Worm (Caenorhabditis elegans) whole organism, L4 larva: Measurements from ENCODE around the gene clc-6.
A peak's percentile ranks its signal among the peaks of the same experiment; 100 is the strongest.

ENCODE experiments used
- F10B5.3 ChIP-seq: sonication (generic microtip); optimal IDR thresholded peaks from 2 replicates; lab custom pipeline; 2016; ENCODE audit warnings: mild to moderate bottlenecking, missing genetic modification characterization, missing compliant biosample characterization
- R02D3.7 ChIP-seq: fragments of 150-350 bp; sonication (generic microtip); optimal IDR thresholded peaks from 3 replicates; lab custom pipeline; 2014; ENCODE audit warnings: missing biosample characterization, missing genetic modification characterization
- ZK546.5 ChIP-seq, 2 experiments: sonication (generic microtip); optimal IDR thresholded peaks; 2 replicates each; lab custom pipeline; 2017; ENCODE audit warnings: missing biosample characterization in 2 of 2, missing genetic modification characterization in 2 of 2
- aha-1 ChIP-seq: fragments of 150-350 bp; peaks from one replicate; lab custom pipeline; 2014; ENCODE audit warnings: missing biosample characterization, missing genetic modification characterization
- ama-1 ChIP-seq: fragments of 150-350 bp; optimal IDR thresholded peaks from 2 replicates; lab custom pipeline; 2014; ENCODE audit warnings: inconsistent platforms, mixed read lengths
- ceh-28 ChIP-seq: fragments of 150-350 bp; optimal IDR thresholded peaks from 2 replicates; lab custom pipeline; 2014; ENCODE audit warnings: missing biosample characterization, missing genetic modification reagents, missing genetic modification characterization
- ceh-32 ChIP-seq: sonication (generic microtip); optimal IDR thresholded peaks from 2 replicates; lab custom pipeline; 2016; ENCODE audit warnings: mild to moderate bottlenecking, missing genetic modification characterization, missing compliant biosample characterization; ENCODE audit not compliant: poor library complexity
- ceh-44 ChIP-seq: fragments of 200-800 bp; sonication (Bioruptor generic); IDR thresholded peaks from 2 replicates; pipeline ENCODE4 v1.3.6; 2022; ENCODE audit warnings: missing genetic modification reagents, missing genetic modification characterization, missing compliant biosample characterization
- ceh-62 ChIP-seq: sonication (generic microtip); optimal IDR thresholded peaks from 2 replicates; lab custom pipeline; 2017; ENCODE audit warnings: missing biosample characterization, missing genetic modification characterization
- cey-2 ChIP-seq: sonication (generic microtip); optimal IDR thresholded peaks from 3 replicates; lab custom pipeline; 2017; ENCODE audit warnings: missing genetic modification characterization, mild to moderate bottlenecking, missing compliant biosample characterization, antibody characterized with exemption, borderline replicate concordance; ENCODE audit not compliant: insufficient read depth
- daf-12 ChIP-seq: fragments of 150-350 bp; optimal IDR thresholded peaks from 2 replicates; lab custom pipeline; 2014; ENCODE audit warnings: missing biosample characterization, missing genetic modification reagents, missing genetic modification characterization
- dpl-1 ChIP-seq: fragments of 150-350 bp; optimal IDR thresholded peaks from 2 replicates; lab custom pipeline; 2014; ENCODE audit warnings: missing biosample characterization, missing genetic modification reagents, missing genetic modification characterization
- hlh-30 ChIP-seq: sonication (generic microtip); optimal IDR thresholded peaks from 2 replicates; lab custom pipeline; 2017; ENCODE audit warnings: antibody characterized with exemption, mild to moderate bottlenecking, missing genetic modification characterization, missing compliant biosample characterization; ENCODE audit not compliant: insufficient read depth
- lim-7 ChIP-seq: fragments of 200-800 bp; sonication (Bioruptor generic); IDR thresholded peaks from 2 replicates; pipeline ENCODE4 v1.3.6; 2022; ENCODE audit warnings: missing genetic modification characterization, missing compliant biosample characterization
- lin-15B ChIP-seq: fragments of 150-350 bp; sonication (generic microtip); optimal IDR thresholded peaks from 3 replicates; lab custom pipeline; 2014; ENCODE audit warnings: missing biosample characterization, missing genetic modification characterization
- lin-29 ChIP-seq: fragments of 200-800 bp; sonication (Bioruptor generic); IDR thresholded peaks from 2 replicates; pipeline ENCODE4 v1.3.6; 2022; ENCODE audit warnings: missing genetic modification reagents, missing genetic modification characterization, missing compliant biosample characterization
- lin-39 ChIP-seq: fragments of 150-350 bp; optimal IDR thresholded peaks from 2 replicates; lab custom pipeline; 2014; ENCODE audit warnings: missing biosample characterization, missing genetic modification reagents, missing genetic modification characterization
- lir-3 ChIP-seq: sonication (generic microtip); optimal IDR thresholded peaks from 2 replicates; lab custom pipeline; 2016; ENCODE audit warnings: mild to moderate bottlenecking, missing genetic modification characterization, missing compliant biosample characterization
- lsy-2 ChIP-seq, 2 experiments: fragments of 150-350 bp in 1 of 2; sonication (generic microtip) in 1 of 2; optimal IDR thresholded peaks; 2 replicates each; lab custom pipeline; 2014 to 2017; ENCODE audit warnings: missing biosample characterization in 2 of 2, missing genetic modification characterization in 2 of 2
- mdl-1 ChIP-seq, 2 experiments: fragments of 150-350 bp in 1 of 2; sonication (generic microtip) in 1 of 2; optimal IDR thresholded peaks; 2 replicates each; lab custom pipeline; 2014 to 2017; ENCODE audit warnings: missing biosample characterization in 2 of 2, missing genetic modification characterization in 2 of 2
- mep-1 ChIP-seq: fragments of 150-350 bp; sonication (generic microtip); optimal IDR thresholded peaks from 3 replicates; lab custom pipeline; 2014; ENCODE audit warnings: missing biosample characterization, missing genetic modification characterization
- mes-2 ChIP-seq: sonication (generic microtip); optimal IDR thresholded peaks from 2 replicates; lab custom pipeline; 2016; ENCODE audit warnings: missing genotype, mild to moderate bottlenecking, missing genetic modification characterization, missing compliant biosample characterization; ENCODE audit not compliant: poor library complexity, severe bottlenecking
- mxl-2 ChIP-seq: fragments of 200-800 bp; sonication (Bioruptor generic); conservative IDR thresholded peaks from 2 replicates; pipeline ENCODE4 v1.3.6; 2022; ENCODE audit warnings: missing genetic modification reagents, missing genetic modification characterization, missing compliant biosample characterization
- mxl-3 ChIP-seq: fragments of 200-800 bp; sonication (Bioruptor generic); optimal IDR thresholded peaks from 2 replicates; lab custom pipeline; 2018; ENCODE audit warnings: mild to moderate bottlenecking, missing genetic modification characterization, missing compliant biosample characterization
- nhr-102 ChIP-seq: sonication (generic microtip); optimal IDR thresholded peaks from 2 replicates; lab custom pipeline; 2016; ENCODE audit warnings: mild to moderate bottlenecking, missing genetic modification characterization, moderate library complexity, missing compliant biosample characterization
- nhr-11 ChIP-seq: fragments of 150-350 bp; optimal IDR thresholded peaks from 2 replicates; lab custom pipeline; 2014; ENCODE audit warnings: missing biosample characterization, missing genetic modification characterization
- nhr-25 ChIP-seq: sonication (generic microtip); optimal IDR thresholded peaks from 2 replicates; lab custom pipeline; 2017; ENCODE audit warnings: missing genetic modification characterization, mild to moderate bottlenecking, missing compliant biosample characterization, antibody characterized with exemption, moderate library complexity, borderline replicate concordance; ENCODE audit not compliant: insufficient read depth
- nhr-28 ChIP-seq: fragments of 150-350 bp; optimal IDR thresholded peaks from 2 replicates; lab custom pipeline; 2014; ENCODE audit warnings: missing biosample characterization, missing genetic modification characterization
- nhr-41 ChIP-seq: fragments of 200-800 bp; sonication (Bioruptor generic); IDR thresholded peaks from 2 replicates; pipeline ENCODE4 v1.3.6; 2022; ENCODE audit warnings: missing genetic modification reagents, missing genetic modification characterization, missing compliant biosample characterization
- nhr-42 ChIP-seq: fragments of 200-800 bp; sonication (Bioruptor generic); IDR thresholded peaks from 2 replicates; pipeline ENCODE4 v1.3.6; 2022; ENCODE audit warnings: missing genetic modification characterization, missing compliant biosample characterization
- nhr-48 ChIP-seq: sonication (generic microtip); optimal IDR thresholded peaks from 2 replicates; lab custom pipeline; 2016; ENCODE audit warnings: mild to moderate bottlenecking, missing genetic modification characterization, missing compliant biosample characterization
- nhr-6 ChIP-seq: fragments of 150-350 bp; optimal IDR thresholded peaks from 2 replicates; lab custom pipeline; 2014; ENCODE audit warnings: missing biosample characterization, missing genetic modification characterization
- nhr-76 ChIP-seq: fragments of 150-350 bp; optimal IDR thresholded peaks from 2 replicates; lab custom pipeline; 2014; ENCODE audit warnings: missing biosample characterization, missing genetic modification characterization
- nhr-77 ChIP-seq: fragments of 150-350 bp; optimal IDR thresholded peaks from 2 replicates; lab custom pipeline; 2014; ENCODE audit warnings: missing biosample characterization, missing genetic modification characterization
- set-16 ChIP-seq: fragments of 200-800 bp; sonication (Bioruptor generic); IDR thresholded peaks from 2 replicates; pipeline ENCODE4 v1.3.6; 2022; ENCODE audit warnings: missing genetic modification reagents, missing genetic modification characterization, missing compliant biosample characterization
- skn-1 ChIP-seq: fragments of 150-350 bp; optimal IDR thresholded peaks from 2 replicates; lab custom pipeline; 2014; ENCODE audit warnings: missing biosample characterization, missing genetic modification characterization
- snpc-1.2 ChIP-seq: fragments of 200-800 bp; sonication (Bioruptor generic); IDR thresholded peaks from 2 replicates; pipeline ENCODE4 v1.3.6; 2022; ENCODE audit warnings: missing genetic modification reagents, missing genetic modification characterization, missing compliant biosample characterization
- spr-3 ChIP-seq: fragments of 200-800 bp; sonication (Bioruptor generic); optimal IDR thresholded peaks from 2 replicates; lab custom pipeline; 2018; ENCODE audit warnings: mild to moderate bottlenecking, missing genetic modification characterization, missing compliant biosample characterization
- unc-130 ChIP-seq: sonication (generic microtip); optimal IDR thresholded peaks from 2 replicates; lab custom pipeline; 2016; ENCODE audit warnings: missing genetic modification reagents, missing genetic modification characterization, missing compliant biosample characterization
- unc-39 ChIP-seq: sonication (generic microtip); optimal IDR thresholded peaks from 2 replicates; lab custom pipeline; 2017; ENCODE audit warnings: missing biosample characterization, missing genetic modification characterization
- unc-62 ChIP-seq, 3 experiments: fragments of 150-350 bp in 1 of 3; sonication (generic microtip); optimal IDR thresholded peaks in 2 of 3; peaks in 1 of 3; 1 replicate in 1 of 3; 2 replicates in 2 of 3; lab custom pipeline; 2014 to 2017; ENCODE audit warnings: missing biosample characterization in 3 of 3, missing genetic modification characterization in 3 of 3, missing genetic modification reagents in 3 of 3, missing genotype in 1 of 3
- zfp-2 ChIP-seq: sonication (generic microtip); optimal IDR thresholded peaks from 2 replicates; lab custom pipeline; 2016; ENCODE audit warnings: mild to moderate bottlenecking, missing genetic modification characterization, missing compliant biosample characterization
- zfp-3 ChIP-seq: fragments of 200-800 bp; sonication (Bioruptor generic); conservative IDR thresholded peaks from 2 replicates; pipeline ENCODE4 v1.3.6; 2022; ENCODE audit warnings: missing genetic modification reagents, missing genetic modification characterization, missing compliant biosample characterization
- zip-11 ChIP-seq: fragments of 200-800 bp; sonication (Bioruptor generic); IDR thresholded peaks from 2 replicates; pipeline ENCODE4 v1.3.6; 2022; ENCODE audit warnings: missing genetic modification characterization, missing compliant biosample characterization
- zip-2 ChIP-seq: fragments of 150-350 bp; optimal IDR thresholded peaks from 2 replicates; lab custom pipeline; 2014; ENCODE audit warnings: missing biosample characterization, missing genetic modification characterization

Gene clc-6

DNA sequence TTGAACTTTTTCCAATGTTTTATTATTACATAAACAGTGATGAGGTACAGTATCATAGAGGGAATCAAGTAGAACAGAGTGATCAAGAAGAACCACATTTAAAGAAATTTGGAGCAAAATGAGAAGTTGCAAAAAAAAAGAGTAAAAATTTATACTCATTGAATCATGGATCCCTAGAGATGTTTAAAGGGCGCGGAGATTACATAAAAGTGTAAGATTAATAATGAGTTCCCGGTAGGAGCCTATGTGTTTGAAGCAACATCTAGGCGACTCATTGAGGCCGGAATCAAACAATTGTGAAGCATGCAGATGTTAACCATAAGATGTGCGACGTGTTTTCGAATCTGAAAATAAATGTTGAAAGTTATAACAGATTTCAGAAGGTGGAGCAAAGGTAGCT, 43.7 kb downstream of the clc-6 start, which contains the start of gene srg-39:
Gene srg-39, minus strand, starts transcription at position 101 of the 400 bp plus-strand sequence.
- TF ChIP-seq ceh-44 (GFP tag; lab: Robert Waterston, UW), result no peak
- no peak for TF ChIP-seq lim-7 (GFP tag; lab: Robert Waterston, UW)
- no peak for TF ChIP-seq skn-1
- no peak for TF ChIP-seq nhr-6 (tag; lab: Kevin White, UChicago)
- TF ChIP-seq lsy-2 (tag; optimal IDR thresholded peaks at IDR 0.05; lab: Kevin White, UChicago), result no peak
- no peak for TF ChIP-seq unc-130 (GFP tag; lab: Kevin White, UChicago)
- no peak for TF ChIP-seq zip-2 (tag; lab: Kevin White, UChicago)
- TF ChIP-seq ceh-32, result no peak
- no peak for TF ChIP-seq lin-39
- TF ChIP-seq lin-29, result no peak
- no peak for TF ChIP-seq lir-3 (tag; lab: Kevin White, UChicago)
- no peak for TF ChIP-seq nhr-77 (tag; lab: Kevin White, UChicago)
- TF ChIP-seq nhr-42 (GFP tag; lab: Robert Waterston, UW), result no peak
- TF ChIP-seq nhr-11 (tag; lab: Kevin White, UChicago), result no peak
- TF ChIP-seq snpc-1.2 (GFP tag; lab: Robert Waterston, UW), result no peak

DNA sequence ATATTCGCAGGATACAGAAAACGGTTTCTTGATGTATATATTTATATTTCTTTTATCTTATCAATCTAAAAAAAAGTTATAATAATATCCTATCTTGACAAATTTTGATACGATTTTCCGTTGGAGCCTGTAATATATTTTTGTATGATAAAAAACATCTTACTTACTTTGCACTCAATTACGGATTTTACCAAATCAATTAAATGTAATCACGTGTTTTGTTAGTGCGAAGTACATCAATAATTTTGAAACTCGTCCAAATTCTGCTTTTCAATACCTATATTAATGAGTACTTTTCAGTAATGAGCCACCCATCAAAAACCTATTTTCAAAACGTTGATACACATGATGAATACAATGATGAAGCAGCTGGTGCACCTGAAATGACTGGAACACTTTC, 46.6 kb downstream of the clc-6 start, which contains the start of gene T19C4.1:
Gene T19C4.1, plus strand, starts transcription at position 301 of the 400 bp plus-strand sequence.
- no peak for TF ChIP-seq ceh-28
- TF ChIP-seq spr-3 (GFP tag; lab: Kevin White, UChicago), result no peak
- TF ChIP-seq lir-3 (tag; lab: Kevin White, UChicago), result no peak
- TF ChIP-seq F10B5.3, result no peak
- no peak for TF ChIP-seq nhr-42 (GFP tag; lab: Robert Waterston, UW)
- no peak for TF ChIP-seq unc-39 (tag; lab: Kevin White, UChicago)
- TF ChIP-seq lin-15B (tag; lab: Kevin White, UChicago), result no peak
- no peak for TF ChIP-seq mxl-3
- TF ChIP-seq ceh-62 (tag; lab: Kevin White, UChicago), result no peak
- TF ChIP-seq R02D3.7 (tag; lab: Kevin White, UChicago), result no peak
- no peak for TF ChIP-seq nhr-41 (GFP tag; lab: Robert Waterston, UW)

DNA sequence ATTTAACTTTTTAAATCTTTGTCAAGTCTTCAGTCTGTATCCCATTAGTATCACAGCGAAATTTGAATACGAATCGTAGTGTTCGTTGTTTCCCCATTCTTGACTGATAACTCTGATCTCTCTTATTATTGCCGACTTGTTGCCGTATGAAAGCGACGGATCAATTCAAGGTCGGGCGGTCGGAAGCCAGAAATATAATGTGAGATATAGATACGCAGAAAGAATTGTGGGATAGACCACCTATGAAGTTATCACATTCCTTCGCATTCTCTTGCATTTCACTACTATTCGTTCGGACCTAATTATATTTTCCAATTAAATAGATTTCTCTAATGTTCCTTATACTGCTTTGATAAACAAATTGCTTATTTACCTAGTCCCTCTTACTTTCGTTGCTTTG, 47.0 kb downstream of the clc-6 start:
- TF ChIP-seq nhr-28 (tag; lab: Kevin White, UChicago) (peak; percentile 35), nhr-76 (tag; lab: Kevin White, UChicago) (no peak)

DNA sequence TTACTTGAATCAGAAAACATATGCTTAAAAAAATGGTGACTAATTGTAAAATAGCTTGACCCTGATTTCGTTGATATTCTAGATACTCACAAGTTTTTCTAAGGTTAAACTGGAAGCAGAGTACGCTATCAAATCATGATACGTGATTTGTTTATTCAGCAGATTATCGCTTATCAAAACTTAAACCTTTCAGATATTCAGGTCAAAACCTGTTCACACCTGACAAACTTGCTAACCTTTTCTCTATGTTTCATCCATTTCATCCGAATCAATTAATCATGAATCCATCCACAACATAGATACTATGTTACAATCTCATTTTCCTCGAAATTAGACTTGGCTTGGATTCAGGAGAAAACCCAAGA, 48.2 kb downstream of the clc-6 start:
- TF ChIP-seq mes-2 (tag; lab: Kevin White, UChicago) (no peak), nhr-48 (tag; lab: Kevin White, UChicago) (peak; percentile 71), hlh-30 (tag; lab: Kevin White, UChicago) (peak; percentile 30), nhr-42 (GFP tag; lab: Robert Waterston, UW) (no peak), zfp-2 (tag; lab: Kevin White, UChicago) (no peak), ZK546.5 (tag; optimal IDR thresholded peaks at IDR 0.05; lab: Kevin White, UChicago) (no peak), unc-39 (tag; lab: Kevin White, UChicago) (no peak), zip-11 (GFP tag; lab: Robert Waterston, UW) (no peak), nhr-102 (tag; lab: Kevin White, UChicago) (peak; percentile 35), mep-1 (tag; lab: Kevin White, UChicago) (peak; percentile 62), dpl-1 (GFP tag; lab: Kevin White, UChicago) (no peak), mxl-2 (no peak), ama-1 (peak; percentile 44), cey-2 (peak; percentile 26), set-16 (no peak), daf-12 (no peak), ceh-44 (GFP tag; lab: Robert Waterston, UW) (no peak), aha-1 (tag; lab: Kevin White, UChicago) (peak; percentile 98), nhr-25 (tag; lab: Kevin White, UChicago) (peak; percentile 62), skn-1 (no peak), unc-62 (GFP tag; optimal IDR thresholded peaks at IDR 0.05 in 1 of 2; lab: Kevin White, UChicago) (peak in 1 of 2 experiments; percentile 27), unc-62 (tag; optimal IDR thresholded peaks at IDR 0.05; lab: Kevin White, UChicago) (no peak), mdl-1 (tag; optimal IDR thresholded peaks at IDR 0.05; lab: Kevin White, UChicago) (no peak), lin-29 (no peak), zfp-3 (GFP tag; lab: Robert Waterston, UW) (peak; percentile 81; the same call in 1 of the 2 replicates)
